Worm (Caenorhabditis elegans): ENCODE data around the gene bus-19.

DNA sequence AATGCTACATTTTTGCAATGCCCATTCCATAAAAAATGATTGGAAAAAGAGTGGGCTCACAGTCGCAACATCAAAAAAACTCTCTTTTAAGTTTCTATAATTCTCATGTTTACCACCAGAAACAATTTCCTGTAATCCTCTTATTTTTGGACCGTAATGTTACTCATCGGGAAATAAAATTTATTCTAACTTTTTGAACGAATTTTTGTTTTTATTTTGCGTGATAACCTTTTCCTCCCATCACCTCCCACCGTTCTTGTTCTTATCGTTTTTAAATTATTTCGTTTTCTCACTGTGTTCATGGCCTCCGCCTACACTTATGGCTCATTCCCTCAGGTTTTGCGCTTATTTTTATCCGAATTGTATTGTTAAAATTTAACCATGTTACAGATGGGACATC is 12.7 kb upstream of the bus-19 start, which contains the start of gene anp-1:
- no peak for TF ChIP-seq lsy-2 (tag; optimal IDR thresholded peaks at IDR 0.05)
- no peak for TF ChIP-seq lin-39 (tag; optimal IDR thresholded peaks at IDR 0.05)
- no peak for TF ChIP-seq mdl-1 (tag; optimal IDR thresholded peaks at IDR 0.05)
- no peak for TF ChIP-seq attf-4 (tag; optimal IDR thresholded peaks at IDR 0.05)
- TF ChIP-seq dmd-8 (GFP tag; IDR thresholded peaks at IDR 0.05): no peak
- TF ChIP-seq T26A8.4 (GFP tag; IDR thresholded peaks at IDR 0.05): no peak
- TF ChIP-seq ceh-44 (GFP tag; IDR thresholded peaks at IDR 0.05): no peak
- no peak for TF ChIP-seq unc-62 (GFP tag; optimal IDR thresholded peaks at IDR 0.05 in 1 of 2)
- TF ChIP-seq unc-62 (tag; optimal IDR thresholded peaks at IDR 0.05): no peak
- TF ChIP-seq nhr-28 (tag; optimal IDR thresholded peaks at IDR 0.05): no peak
- no peak for TF ChIP-seq nhr-237 (tag; optimal IDR thresholded peaks at IDR 0.05)
- no peak for TF ChIP-seq R02D3.7 (tag; optimal IDR thresholded peaks at IDR 0.05)
- no peak for TF ChIP-seq aly-2 (tag; optimal IDR thresholded peaks at IDR 0.05)

Data from whole organism, L4 larva.